Worm (Caenorhabditis elegans) whole organism, L2 larva: ENCODE measurements around the gene F49C12.5.

Experiments
- C34F6.9 ChIP-seq: fragments of 150-350 bp; optimal IDR thresholded peaks from 2 replicates; lab custom pipeline; 2014; ENCODE audit warnings: missing biosample characterization, missing genetic modification characterization
- F13H6.1 ChIP-seq: sonication (generic microtip); optimal IDR thresholded peaks from 2 replicates; lab custom pipeline; 2016; ENCODE audit warnings: missing genetic modification characterization, missing compliant biosample characterization
- Y55F3AM.14 ChIP-seq: fragments of 200-800 bp; sonication (Bioruptor generic); optimal IDR thresholded peaks from 2 replicates; lab custom pipeline; 2018; ENCODE audit warnings: mild to moderate bottlenecking, missing genetic modification characterization, missing compliant biosample characterization
- ZK546.5 ChIP-seq: sonication (generic microtip); optimal IDR thresholded peaks from 2 replicates; lab custom pipeline; 2017; ENCODE audit warnings: missing biosample characterization, missing genetic modification characterization
- alr-1 ChIP-seq: fragments of 150-350 bp; optimal IDR thresholded peaks from 2 replicates; lab custom pipeline; 2014; ENCODE audit warnings: missing biosample characterization, missing genetic modification characterization
- aly-2 ChIP-seq: fragments of 150-350 bp; optimal IDR thresholded peaks from 2 replicates; lab custom pipeline; 2014; ENCODE audit warnings: missing biosample characterization, missing genetic modification characterization
- blmp-1 ChIP-seq: sonication (generic microtip); optimal IDR thresholded peaks from 2 replicates; lab custom pipeline; 2017; ENCODE audit warnings: missing genetic modification characterization, mild to moderate bottlenecking, missing compliant biosample characterization, antibody characterized with exemption, moderate library complexity; ENCODE audit not compliant: insufficient read depth
- ceh-16 ChIP-seq: fragments of 150-350 bp; optimal IDR thresholded peaks from 2 replicates; lab custom pipeline; 2014; ENCODE audit warnings: missing biosample characterization, missing genetic modification characterization
- dmd-4 ChIP-seq: sonication (generic microtip); optimal IDR thresholded peaks from 2 replicates; lab custom pipeline; 2017; ENCODE audit warnings: missing biosample characterization, missing genetic modification characterization
- egl-27 ChIP-seq: sonication (generic microtip); optimal IDR thresholded peaks from 3 replicates; lab custom pipeline; 2017; ENCODE audit warnings: missing biosample characterization, missing genetic modification reagents, missing genetic modification characterization
- elt-1 ChIP-seq: fragments of 150-350 bp; optimal IDR thresholded peaks from 2 replicates; lab custom pipeline; 2014; ENCODE audit warnings: missing biosample characterization, missing genetic modification characterization
- fos-1 ChIP-seq: fragments of 150-350 bp; optimal IDR thresholded peaks from 2 replicates; lab custom pipeline; 2014; ENCODE audit warnings: missing biosample characterization, missing genetic modification characterization
- gmeb-1 ChIP-seq: fragments of 150-350 bp; optimal IDR thresholded peaks from 2 replicates; lab custom pipeline; 2014; ENCODE audit warnings: missing biosample characterization, missing genetic modification characterization
- lin-11 ChIP-seq: fragments of 150-350 bp; sonication (generic microtip); optimal IDR thresholded peaks from 2 replicates; lab custom pipeline; 2014; ENCODE audit warnings: missing biosample characterization, missing genetic modification characterization, inconsistent platforms, mixed read lengths
- lin-13 ChIP-seq: fragments of 150-350 bp; optimal IDR thresholded peaks from 2 replicates; lab custom pipeline; 2014; ENCODE audit warnings: missing biosample characterization, missing genetic modification reagents, missing genetic modification characterization
- lin-39 ChIP-seq: fragments of 150-350 bp; optimal IDR thresholded peaks from 2 replicates; lab custom pipeline; 2014; ENCODE audit warnings: missing biosample characterization, missing genetic modification reagents, missing genetic modification characterization
- lsy-2 ChIP-seq, 2 experiments: fragments of 150-350 bp in 1 of 2; sonication (generic microtip) in 1 of 2; optimal IDR thresholded peaks; 2 replicates each; lab custom pipeline; 2014 to 2017; ENCODE audit warnings: missing biosample characterization in 2 of 2, missing genetic modification characterization in 2 of 2
- mab-5 ChIP-seq: fragments of 150-350 bp; optimal IDR thresholded peaks from 2 replicates; lab custom pipeline; 2014; ENCODE audit warnings: missing biosample characterization, missing genetic modification characterization
- mbf-1 ChIP-seq: sonication (generic microtip); optimal IDR thresholded peaks from 2 replicates; lab custom pipeline; 2017; ENCODE audit warnings: missing biosample characterization, missing genetic modification characterization
- mdl-1 ChIP-seq, 2 experiments: fragments of 150-350 bp in 1 of 2; sonication (generic microtip) in 1 of 2; optimal IDR thresholded peaks; 2 replicates each; lab custom pipeline; 2017; ENCODE audit warnings: missing biosample characterization in 2 of 2, missing genetic modification characterization in 2 of 2
- nhr-11 ChIP-seq: fragments of 150-350 bp; optimal IDR thresholded peaks from 2 replicates; lab custom pipeline; 2014; ENCODE audit warnings: missing biosample characterization, missing genetic modification characterization
- nhr-21 ChIP-seq: fragments of 150-350 bp; optimal IDR thresholded peaks from 2 replicates; lab custom pipeline; 2014; ENCODE audit warnings: missing biosample characterization, missing genetic modification characterization
- nhr-23 ChIP-seq: fragments of 150-350 bp; optimal IDR thresholded peaks from 2 replicates; lab custom pipeline; 2014; ENCODE audit warnings: missing biosample characterization, missing genetic modification reagents, missing genetic modification characterization
- nhr-237 ChIP-seq: fragments of 150-350 bp; optimal IDR thresholded peaks from 2 replicates; lab custom pipeline; 2014; ENCODE audit warnings: missing biosample characterization, missing genetic modification characterization
- nhr-25 ChIP-seq: fragments of 150-350 bp; sonication (generic microtip); optimal IDR thresholded peaks from 3 replicates; lab custom pipeline; 2014; ENCODE audit warnings: missing biosample characterization, missing genetic modification characterization
- sem-4 ChIP-seq: fragments of 150-350 bp; optimal IDR thresholded peaks from 2 replicates; lab custom pipeline; 2014; ENCODE audit warnings: missing biosample characterization, missing genetic modification reagents, missing genetic modification characterization
- skn-1 ChIP-seq: sonication (generic microtip); optimal IDR thresholded peaks from 2 replicates; lab custom pipeline; 2017; ENCODE audit warnings: missing biosample characterization, missing genetic modification characterization
- sma-3 ChIP-seq: sonication (generic microtip); optimal IDR thresholded peaks from 2 replicates; lab custom pipeline; 2016; ENCODE audit warnings: missing genetic modification reagents, missing genetic modification characterization, missing compliant biosample characterization
- sma-9 ChIP-seq, 2 experiments: fragments of 150-350 bp in 1 of 2; sonication (generic microtip) in 1 of 2; optimal IDR thresholded peaks; 2 replicates each; lab custom pipeline; 2014 to 2016; ENCODE audit warnings: missing genetic modification characterization in 2 of 2, mild to moderate bottlenecking in 1 of 2, missing biosample characterization in 1 of 2, missing compliant biosample characterization in 1 of 2, missing genetic modification reagents in 1 of 2, moderate library complexity in 1 of 2
- snpc-4 ChIP-seq: fragments of 150-350 bp; optimal IDR thresholded peaks from 2 replicates; lab custom pipeline; 2014; ENCODE audit warnings: missing biosample characterization, missing genetic modification characterization
- unc-39 ChIP-seq: fragments of 150-350 bp; optimal IDR thresholded peaks from 2 replicates; lab custom pipeline; 2014; ENCODE audit warnings: missing biosample characterization, missing genetic modification characterization
- unc-62 ChIP-seq: fragments of 150-350 bp; optimal IDR thresholded peaks from 2 replicates; lab custom pipeline; 2014; ENCODE audit warnings: missing biosample characterization, missing genetic modification reagents, missing genetic modification characterization
- ztf-1 ChIP-seq: fragments of 200-800 bp; sonication (Bioruptor generic); conservative IDR thresholded peaks from 2 replicates; pipeline ENCODE4 v1.3.6; 2022; ENCODE audit warnings: missing genetic modification characterization, missing compliant biosample characterization
- ztf-11 ChIP-seq: sonication (generic microtip); optimal IDR thresholded peaks from 2 replicates; lab custom pipeline; 2017; ENCODE audit warnings: missing biosample characterization, missing genetic modification characterization
- ztf-4 ChIP-seq: fragments of 150-350 bp; optimal IDR thresholded peaks from 2 replicates; lab custom pipeline; 2014; ENCODE audit warnings: missing biosample characterization, missing genetic modification characterization

The F49C12.5 gene

DNA sequence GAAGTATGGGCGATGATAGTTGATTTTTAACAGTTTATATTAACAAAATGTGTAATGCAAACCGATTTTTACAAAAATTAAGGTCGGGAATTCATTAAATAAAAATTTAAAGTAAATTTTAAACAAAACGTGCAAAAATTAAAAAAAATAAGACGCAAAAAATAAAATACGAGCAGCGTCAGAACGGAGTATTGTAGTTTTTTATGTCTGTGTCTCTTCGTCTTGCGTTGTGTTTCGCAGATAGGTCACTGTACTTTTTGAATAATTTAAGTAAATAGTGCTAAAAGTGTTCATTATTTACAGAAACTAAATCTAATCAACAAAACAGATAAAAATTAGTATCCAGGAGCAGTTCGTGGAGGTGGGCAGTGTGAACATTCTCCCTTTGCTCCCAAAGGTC, 44.4 kb upstream of the F49C12.5 start (continued):
- TF ChIP-seq lin-39 = no peak
- no peak for TF ChIP-seq sma-3
- no peak for TF ChIP-seq blmp-1 (tag; lab: Kevin White, UChicago)
- TF ChIP-seq, all 48 proteins: peak for 5

DNA sequence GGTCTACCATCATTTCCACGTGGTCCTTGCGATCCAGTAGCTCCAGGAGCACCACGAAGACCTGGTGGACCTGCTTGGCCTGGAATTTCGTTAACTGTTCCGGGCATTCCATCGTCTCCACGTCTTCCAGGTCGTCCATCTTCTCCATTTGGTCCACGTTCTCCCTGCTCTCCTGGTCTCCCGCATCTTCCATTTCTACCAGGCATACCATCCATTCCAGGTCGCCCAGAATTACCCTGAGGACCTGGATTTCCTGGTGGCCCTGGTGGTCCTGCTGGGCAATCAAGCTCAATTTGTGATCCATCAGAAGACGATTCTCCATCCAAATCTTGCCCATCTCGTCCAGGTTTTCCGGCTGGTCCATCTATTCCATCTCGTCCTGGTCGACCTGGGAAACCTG, 43.9 kb upstream of the F49C12.5 start:
- no peak for TF ChIP-seq sma-9 (GFP tag; optimal IDR thresholded peaks at IDR 0.05; lab: Kevin White, UChicago)
- no peak for TF ChIP-seq sma-9 (tag; optimal IDR thresholded peaks at IDR 0.05; lab: Kevin White, UChicago)

DNA sequence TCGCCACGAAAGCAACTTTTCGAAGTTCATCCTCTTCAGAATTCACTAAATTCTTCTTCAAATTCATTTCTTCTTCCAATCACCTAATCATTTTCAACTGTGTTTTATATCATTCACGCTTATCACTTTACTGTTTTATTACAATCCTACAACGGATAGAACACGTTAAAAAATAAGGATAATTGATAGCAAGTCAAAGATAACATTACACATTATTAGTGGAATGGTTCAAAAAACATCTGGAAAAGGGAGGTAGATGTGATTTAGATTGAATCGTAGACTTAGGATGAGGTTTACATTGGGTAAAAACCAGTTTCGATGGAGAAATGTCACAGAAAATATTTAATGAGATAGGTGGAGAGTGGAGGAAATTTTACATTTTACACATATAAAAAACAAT, 43.0 kb upstream of the F49C12.5 start, which contains the start of gene col-120:
Gene col-120, minus strand, starts transcription at position 101 of the 400 bp plus-strand sequence.
- TF ChIP-seq dmd-4 (tag; lab: Kevin White, UChicago) (no peak), sma-9 (GFP tag; optimal IDR thresholded peaks at IDR 0.05; lab: Kevin White, UChicago) (no peak), sma-9 (tag; optimal IDR thresholded peaks at IDR 0.05; lab: Kevin White, UChicago) (no peak), mdl-1 (tag; optimal IDR thresholded peaks at IDR 0.05; lab: Kevin White, UChicago) (no peak), elt-1 (tag; lab: Kevin White, UChicago) (no peak), alr-1 (no peak), ztf-1 (GFP tag; lab: Robert Waterston, UW) (no peak), nhr-21 (no peak), skn-1 (tag; lab: Kevin White, UChicago) (no peak), egl-27 (tag; lab: Kevin White, UChicago) (no peak), aly-2 (tag; lab: Kevin White, UChicago) (no peak), unc-62 (GFP tag; lab: Kevin White, UChicago) (no peak), fos-1 (tag; lab: Kevin White, UChicago) (no peak), gmeb-1 (tag; lab: Kevin White, UChicago) (no peak), snpc-4 (tag; lab: Kevin White, UChicago) (no peak), nhr-23 (no peak)

DNA sequence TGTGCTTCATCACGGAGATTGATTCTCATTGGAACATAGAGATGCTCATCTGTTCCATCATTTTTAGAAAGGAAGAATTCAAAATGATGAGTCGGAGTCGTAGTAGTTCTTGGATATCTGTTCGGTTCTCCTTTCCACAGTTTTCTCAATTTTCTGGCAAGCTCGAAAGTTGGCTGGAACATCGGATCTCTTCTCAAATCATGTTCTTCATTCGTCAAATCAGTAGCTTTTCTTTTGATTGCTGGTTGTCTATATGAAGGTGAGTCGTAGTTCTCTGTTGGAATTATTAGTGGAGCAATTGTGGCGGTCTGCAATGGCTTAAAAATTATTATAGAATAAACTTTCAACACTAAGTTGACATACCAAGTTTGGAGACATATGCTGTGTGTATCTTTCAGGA, 42.4 kb upstream of the F49C12.5 start:
- TF ChIP-seq elt-1 (tag; lab: Kevin White, UChicago) = no peak
- TF ChIP-seq F13H6.1 = no peak
- no peak for TF ChIP-seq lsy-2 (tag; optimal IDR thresholded peaks at IDR 0.05; lab: Kevin White, UChicago)
- no peak for TF ChIP-seq nhr-237 (tag; lab: Kevin White, UChicago)
- no peak for TF ChIP-seq Y55F3AM.14 (GFP tag; lab: Kevin White, UChicago)
- no peak for TF ChIP-seq snpc-4 (tag; lab: Kevin White, UChicago)
- no peak for TF ChIP-seq nhr-11 (tag; lab: Kevin White, UChicago)
- TF ChIP-seq ztf-4 (tag; lab: Kevin White, UChicago) = no peak
- no peak for TF ChIP-seq ztf-11 (tag; lab: Kevin White, UChicago)
- TF ChIP-seq mab-5 (tag; lab: Kevin White, UChicago) = no peak
- TF ChIP-seq ceh-16 (tag; lab: Kevin White, UChicago) = no peak

DNA sequence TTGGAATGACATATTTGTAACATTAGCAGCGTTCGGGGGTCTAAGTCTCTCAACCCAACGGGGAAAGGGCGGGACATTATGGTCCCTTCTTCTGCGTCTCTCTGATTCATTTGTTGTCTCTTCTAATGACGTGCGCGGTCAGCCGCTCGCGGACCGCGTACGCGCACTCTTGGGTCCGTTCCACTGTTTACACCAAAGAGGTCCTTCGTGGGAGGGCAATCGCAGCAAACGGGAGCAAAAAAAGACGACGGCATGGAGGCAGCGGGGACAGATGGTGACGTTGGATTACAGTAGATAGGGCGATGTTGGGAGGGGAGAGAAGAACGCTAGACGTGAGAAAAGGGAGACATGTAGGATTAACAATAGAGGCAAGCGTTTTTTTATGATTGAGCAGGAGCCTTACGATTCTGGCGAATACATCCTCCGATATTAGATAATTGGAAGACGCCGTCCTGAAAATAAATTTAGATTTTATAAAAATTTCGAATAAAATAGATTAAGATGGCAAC, 40.9 kb upstream of the F49C12.5 start, which contains the start of gene flh-1:
Gene flh-1, minus strand, starts transcription at position 459 of the 509 bp plus-strand sequence.
- TF ChIP-seq snpc-4 (tag; lab: Kevin White, UChicago) (no peak), alr-1 (no peak), ztf-4 (tag; lab: Kevin White, UChicago) (no peak), unc-39 (tag; lab: Kevin White, UChicago) (no peak), nhr-23 (no peak), skn-1 (tag; lab: Kevin White, UChicago) (no peak), aly-2 (tag; lab: Kevin White, UChicago) (no peak), elt-1 (tag; lab: Kevin White, UChicago) (no peak), lin-13 (no peak), Y55F3AM.14 (GFP tag; lab: Kevin White, UChicago) (no peak), ZK546.5 (tag; lab: Kevin White, UChicago) (no peak), blmp-1 (tag; lab: Kevin White, UChicago) (no peak), lin-39 (no peak)

DNA sequence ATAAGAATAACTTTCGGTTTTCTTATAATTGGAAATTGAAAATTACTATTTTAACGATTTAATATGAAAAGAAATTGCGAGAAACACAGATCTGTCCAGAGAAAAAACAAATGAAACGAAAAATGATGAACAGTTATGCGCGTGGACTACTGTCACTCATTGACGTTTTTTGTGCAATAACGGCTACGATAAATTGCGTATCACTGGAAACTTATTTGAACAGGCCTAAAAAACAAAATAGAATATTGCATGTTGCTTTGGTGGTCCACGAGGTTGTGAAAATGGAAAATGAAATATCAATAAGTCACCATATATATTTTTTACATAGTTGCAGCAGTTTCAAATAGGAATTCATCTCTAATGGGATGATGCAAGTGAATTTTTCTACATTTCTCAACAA, 40.2 kb upstream of the F49C12.5 start:
- TF ChIP-seq mdl-1 (tag; optimal IDR thresholded peaks at IDR 0.05; lab: Kevin White, UChicago) = no peak
- no peak for TF ChIP-seq lin-11 (tag; lab: Kevin White, UChicago)
- TF ChIP-seq mbf-1 (tag; lab: Kevin White, UChicago) = no peak
- no peak for TF ChIP-seq F13H6.1
- no peak for TF ChIP-seq nhr-21
- TF ChIP-seq aly-2 (tag; lab: Kevin White, UChicago) = no peak
- no peak for TF ChIP-seq gmeb-1 (tag; lab: Kevin White, UChicago)
- no peak for TF ChIP-seq C34F6.9 (tag; lab: Kevin White, UChicago)
- no peak for TF ChIP-seq sem-4 (tag; lab: Kevin White, UChicago)
- no peak for TF ChIP-seq Y55F3AM.14 (GFP tag; lab: Kevin White, UChicago)
- no peak for TF ChIP-seq nhr-25 (tag; lab: Kevin White, UChicago)
